Fruit fly (Drosophila melanogaster) whole organism, embryonic: ENCODE results near the gene Shal.
A peak's percentile ranks its signal among the peaks of the same experiment; 100 is the strongest.

ENCODE experiments used
- Atf6 ChIP-seq: fragments of 200-800 bp; sonication (Bioruptor generic); IDR thresholded peaks from 2 replicates; pipeline ENCODE4 v1.3.6; 2022; ENCODE audit warnings: missing biosample characterization, missing genetic modification characterization
- CG10654 ChIP-seq: fragments of 200-800 bp; sonication (Bioruptor generic); optimal IDR thresholded peaks from 2 replicates; lab custom pipeline; 2016; ENCODE audit warnings: missing biosample characterization, missing genetic modification characterization
- CG11560 ChIP-seq: fragments of 200-800 bp; sonication (Bioruptor generic); IDR thresholded peaks from 3 replicates; pipeline ENCODE4 v1.3.6; 2022; ENCODE audit warnings: missing biosample characterization, missing genetic modification characterization
- CG11723 ChIP-seq: fragments of 200-800 bp; sonication (Bioruptor generic); optimal IDR thresholded peaks from 2 replicates; lab custom pipeline; 2017; ENCODE audit warnings: missing biosample characterization, mild to moderate bottlenecking, missing genetic modification characterization
- CG12104 ChIP-seq: fragments of 200-800 bp; sonication (Bioruptor generic); optimal IDR thresholded peaks from 3 replicates; lab custom pipeline; 2016; ENCODE audit warnings: missing biosample characterization, missing genetic modification characterization
- CG13296 ChIP-seq: fragments of 200-800 bp; sonication (Bioruptor generic); optimal IDR thresholded peaks from 3 replicates; lab custom pipeline; 2018; ENCODE audit warnings: missing biosample characterization, mild to moderate bottlenecking, missing genetic modification characterization
- CG14014 ChIP-seq: fragments of 200-800 bp; sonication (Bioruptor generic); IDR thresholded peaks from 2 replicates; pipeline ENCODE4 v1.3.6; 2022; ENCODE audit warnings: missing biosample characterization, missing genetic modification characterization
- CG1603 ChIP-seq: fragments of 200-800 bp; sonication (Bioruptor generic); optimal IDR thresholded peaks from 2 replicates; lab custom pipeline; 2019; ENCODE audit warnings: missing biosample characterization, mild to moderate bottlenecking, missing genetic modification characterization, moderate library complexity
- CG33557 ChIP-seq: fragments of 200-800 bp; sonication (Bioruptor generic); optimal IDR thresholded peaks from 2 replicates; lab custom pipeline; 2019; ENCODE audit warnings: missing biosample characterization, mild to moderate bottlenecking, missing genetic modification characterization, moderate library complexity
- CG3726 ChIP-seq: fragments of 200-800 bp; sonication (Bioruptor generic); IDR thresholded peaks from 3 replicates; pipeline ENCODE4, ENCODE4 v1.3.6; 2022; ENCODE audit warnings: missing biosample characterization, missing genetic modification characterization
- CG43689 ChIP-seq: fragments of 200-800 bp; sonication (Bioruptor generic); IDR thresholded peaks from 2 replicates; pipeline ENCODE4 v1.3.6; 2022; ENCODE audit warnings: missing biosample characterization, missing genetic modification characterization
- CG4617 ChIP-seq: fragments of 200-800 bp; sonication (Bioruptor generic); optimal IDR thresholded peaks from 3 replicates; lab custom pipeline; 2016; ENCODE audit warnings: missing biosample characterization, missing genetic modification characterization, borderline replicate concordance
- CG5953 ChIP-seq: fragments of 200-800 bp; sonication (Bioruptor generic); IDR thresholded peaks from 2 replicates; pipeline ENCODE4 v1.3.6; 2022; ENCODE audit warnings: missing biosample characterization, missing genetic modification characterization
- CG7556 ChIP-seq: fragments of 200-800 bp; sonication (Bioruptor generic); optimal IDR thresholded peaks from 2 replicates; lab custom pipeline; 2017; ENCODE audit warnings: missing biosample characterization, mild to moderate bottlenecking, missing genetic modification characterization
- CG7987 ChIP-seq: fragments of 200-800 bp; sonication (Bioruptor generic); optimal IDR thresholded peaks from 2 replicates; lab custom pipeline; 2018; ENCODE audit warnings: missing biosample characterization, mild to moderate bottlenecking, missing genetic modification characterization, moderate library complexity
- CHES-1-like ChIP-seq: fragments of 200-800 bp; sonication (Bioruptor generic); optimal IDR thresholded peaks from 2 replicates; lab custom pipeline; 2016; ENCODE audit warnings: missing biosample characterization, missing genetic modification characterization
- D19B ChIP-seq: fragments of 200-800 bp; sonication (Bioruptor generic); optimal IDR thresholded peaks from 2 replicates; lab custom pipeline; 2017; ENCODE audit warnings: missing biosample characterization, mild to moderate bottlenecking, missing genetic modification characterization
- Deaf1 ChIP-seq: fragments of 200-800 bp; optimal IDR thresholded peaks from 3 replicates; lab custom pipeline; 2019; ENCODE audit warnings: missing biosample characterization, mild to moderate bottlenecking, missing genetic modification characterization, moderate library complexity
- Dip2 ChIP-seq: fragments of 200-800 bp; sonication (Bioruptor generic); IDR thresholded peaks from 2 replicates; pipeline ENCODE4 v1.3.6; 2022; ENCODE audit warnings: missing biosample characterization, missing genetic modification characterization
- Dip3 ChIP-seq: fragments of 200-800 bp; sonication (Bioruptor generic); optimal IDR thresholded peaks from 3 replicates; lab custom pipeline; 2016; ENCODE audit warnings: missing biosample characterization, missing genetic modification characterization
- Doc2 ChIP-seq: fragments of 200-800 bp; sonication (Bioruptor generic); IDR thresholded peaks from 2 replicates; pipeline ENCODE4 v1.3.6; 2022; ENCODE audit warnings: missing biosample characterization, missing genetic modification characterization
- Eip74EF ChIP-seq, 2 experiments: fragments of 200-800 bp in 1 of 2; fragments of >200 bp in 1 of 2; sonication (Bioruptor generic) in 1 of 2; optimal IDR thresholded peaks; 2 replicates each; lab custom pipeline; 2017 to 2019; ENCODE audit warnings: missing biosample characterization in 2 of 2, missing genetic modification characterization in 2 of 2, mild to moderate bottlenecking in 1 of 2, moderate library complexity in 1 of 2
- HmgD ChIP-seq: fragments of 200-800 bp; sonication (Bioruptor generic); optimal IDR thresholded peaks from 3 replicates; lab custom pipeline; 2016; ENCODE audit warnings: missing biosample characterization, missing genetic modification characterization
- HmgZ ChIP-seq: fragments of 200-800 bp; sonication (Bioruptor generic); optimal IDR thresholded peaks from 2 replicates; lab custom pipeline; 2018; ENCODE audit warnings: missing biosample characterization, mild to moderate bottlenecking, missing genetic modification characterization
- Hsf ChIP-seq: fragments of 200-800 bp; sonication (Bioruptor generic); optimal IDR thresholded peaks from 3 replicates; lab custom pipeline; 2016; ENCODE audit warnings: missing biosample characterization, missing genetic modification characterization
- Mes4 ChIP-seq: fragments of 200-800 bp; sonication (Bioruptor generic); optimal IDR thresholded peaks from 2 replicates; lab custom pipeline; 2016; ENCODE audit warnings: missing biosample characterization, missing genetic modification characterization
- Poxn ChIP-seq: fragments of 200-800 bp; sonication (Bioruptor generic); IDR thresholded peaks from 2 replicates; pipeline ENCODE4 v1.3.6; 2022; ENCODE audit warnings: missing biosample characterization, missing genetic modification characterization
- Sox100B ChIP-seq: fragments of 200-800 bp; sonication (Bioruptor generic); optimal IDR thresholded peaks from 3 replicates; lab custom pipeline; 2018; ENCODE audit warnings: missing biosample characterization, mild to moderate bottlenecking, missing genetic modification characterization
- Stat92E ChIP-seq, 3 experiments: fragments of >200 bp in 2 of 3; fragments of 200-800 bp in 1 of 3; sonication (Bioruptor generic) in 1 of 3; optimal IDR thresholded peaks; 2 replicates each; lab custom pipeline; 2017 to 2019; ENCODE audit warnings: missing biosample characterization in 3 of 3, missing genetic modification characterization in 3 of 3, mild to moderate bottlenecking in 1 of 3, moderate library complexity in 1 of 3
- Usf ChIP-seq: fragments of 200-800 bp; sonication (Bioruptor generic); optimal IDR thresholded peaks from 2 replicates; lab custom pipeline; 2017; ENCODE audit warnings: missing genotype, missing biosample characterization, missing genetic modification characterization
- bcd ChIP-seq: fragments of 200-800 bp; sonication (Bioruptor generic); optimal IDR thresholded peaks from 2 replicates; lab custom pipeline; 2017; ENCODE audit warnings: missing biosample characterization, mild to moderate bottlenecking, missing genetic modification characterization
- caup ChIP-seq: fragments of 200-800 bp; sonication (Bioruptor generic); optimal IDR thresholded peaks from 3 replicates; lab custom pipeline; 2017; ENCODE audit warnings: missing biosample characterization, mild to moderate bottlenecking, missing genetic modification characterization, moderate library complexity; ENCODE audit not compliant: severe bottlenecking
- corto ChIP-seq: fragments of 200-800 bp; sonication (Bioruptor generic); optimal IDR thresholded peaks from 2 replicates; lab custom pipeline; 2016; ENCODE audit warnings: missing biosample characterization, mild to moderate bottlenecking, missing genetic modification characterization, moderate library complexity
- dpn ChIP-seq, 2 experiments: fragments of 200-800 bp; sonication (Bioruptor generic); optimal IDR thresholded peaks; 3 replicates each; lab custom pipeline; 2016; ENCODE audit warnings: missing biosample characterization in 2 of 2, missing genetic modification characterization in 2 of 2
- dysf ChIP-seq: fragments of 200-800 bp; sonication (Bioruptor generic); IDR thresholded peaks from 3 replicates; pipeline ENCODE4 v1.3.6; 2022; ENCODE audit warnings: missing biosample characterization, missing genetic modification characterization
- emc ChIP-seq: fragments of 200-800 bp; sonication (Bioruptor generic); optimal IDR thresholded peaks from 2 replicates; lab custom pipeline; 2016; ENCODE audit warnings: missing biosample characterization, missing genetic modification characterization
- ewg ChIP-seq: fragments of 200-800 bp; sonication (Bioruptor generic); optimal IDR thresholded peaks from 3 replicates; lab custom pipeline; 2017; ENCODE audit warnings: mild to moderate bottlenecking, missing biosample characterization, missing genetic modification reagents, missing genetic modification characterization
- exex ChIP-seq: fragments of 200-800 bp; sonication (Bioruptor generic); optimal IDR thresholded peaks from 4 replicates; lab custom pipeline; 2018; ENCODE audit warnings: missing biosample characterization, mild to moderate bottlenecking, missing genetic modification characterization, moderate library complexity
- ham ChIP-seq: fragments of 200-800 bp; sonication (Bioruptor generic); IDR thresholded peaks from 2 replicates; pipeline ENCODE4 v1.3.6; 2022; ENCODE audit warnings: missing biosample characterization, missing genetic modification characterization
- mam ChIP-seq: fragments of 200-800 bp; sonication (Bioruptor generic); optimal IDR thresholded peaks from 3 replicates; lab custom pipeline; 2016; ENCODE audit warnings: missing biosample characterization, missing genetic modification characterization
- nerfin-1 ChIP-seq: fragments of 200-800 bp; sonication (Bioruptor generic); optimal IDR thresholded peaks from 3 replicates; lab custom pipeline; 2019; ENCODE audit warnings: missing biosample characterization, mild to moderate bottlenecking, missing genetic modification characterization, moderate library complexity
- otp ChIP-seq: fragments of 200-800 bp; sonication (Bioruptor generic); IDR thresholded peaks from 3 replicates; pipeline ENCODE4, ENCODE4 v1.3.6; 2022; ENCODE audit warnings: missing biosample characterization, missing genetic modification characterization
- pan ChIP-seq, 4 experiments: fragments of >200 bp in 3 of 4; fragments of 200-800 bp in 1 of 4; sonication (Bioruptor generic) in 1 of 4; optimal IDR thresholded peaks in 3 of 4; IDR thresholded peaks in 1 of 4; 2 replicates each; pipeline versions ENCODE4 v1.3.6 to Lab custom; 2017 to 2022; ENCODE audit warnings: missing biosample characterization in 2 of 4, missing genetic modification characterization in 2 of 4, mixed read lengths in 1 of 4
- pita ChIP-seq: fragments of 200-800 bp; sonication (Bioruptor generic); optimal IDR thresholded peaks from 2 replicates; lab custom pipeline; 2017; ENCODE audit warnings: missing biosample characterization, mild to moderate bottlenecking, missing genetic modification characterization
- pnt ChIP-seq: fragments of 200-800 bp; sonication (Bioruptor generic); optimal IDR thresholded peaks from 3 replicates; lab custom pipeline; 2016; ENCODE audit warnings: missing biosample characterization, missing genetic modification characterization
- run ChIP-seq: fragments of 200-800 bp; sonication (Bioruptor generic); optimal IDR thresholded peaks from 3 replicates; lab custom pipeline; 2018; ENCODE audit warnings: missing biosample characterization, mild to moderate bottlenecking, missing genetic modification characterization
- sim ChIP-seq: fragments of 200-800 bp; sonication (Bioruptor generic); IDR thresholded peaks from 2 replicates; pipeline ENCODE4 v1.3.6; 2022; ENCODE audit warnings: missing biosample characterization, missing genetic modification characterization
- so ChIP-seq: fragments of 200-800 bp; sonication (Bioruptor generic); IDR thresholded peaks from 3 replicates; pipeline ENCODE4 v1.3.6; 2022; ENCODE audit warnings: missing biosample characterization, missing genetic modification characterization
- sob ChIP-seq: fragments of 200-800 bp; sonication (Bioruptor generic); IDR thresholded peaks from 2 replicates; pipeline ENCODE4 v1.3.6; 2022; ENCODE audit warnings: missing biosample characterization, missing genetic modification characterization
- tio ChIP-seq: fragments of 200-800 bp; sonication (Bioruptor generic); optimal IDR thresholded peaks from 2 replicates; lab custom pipeline; 2017; ENCODE audit warnings: missing biosample characterization, missing genetic modification characterization, inconsistent platforms

Gene Shal

dm6 chr3L:19612172-19612571 lies 27.8 kb upstream of the Shal start, which contains the start of the genes Lon and PIG-F (continued):
- TF ChIP-seq Stat92E (GFP tag; optimal IDR thresholded peaks at IDR 0.05; lab: Kevin White, UChicago), result peak in 1 of 3 experiments; percentile 95
- peak; percentile 99 for TF ChIP-seq caup
- TF ChIP-seq pnt (GFP tag; lab: Kevin White, UChicago), result peak; percentile 98
- peak; percentile 97 for TF ChIP-seq D19B (GFP tag; lab: Kevin White, UChicago)
- peak; percentile 100 for TF ChIP-seq CG4617 (GFP tag; lab: Kevin White, UChicago)
- peak; percentile 99 for TF ChIP-seq mam (GFP tag; lab: Kevin White, UChicago)
- peak; percentile 94 for TF ChIP-seq CG43689 (GFP tag; lab: Robert Waterston, UW)
- TF ChIP-seq sim, result peak; percentile 94
- no peak for TF ChIP-seq pita (GFP tag; lab: Kevin White, UChicago)
- TF ChIP-seq so (GFP tag; lab: Robert Waterston, UW), result peak; percentile 98
- peak; percentile 98 for TF ChIP-seq ewg (GFP tag; lab: Kevin White, UChicago)
- peak; percentile 99 for TF ChIP-seq CG14014 (GFP tag; lab: Robert Waterston, UW)
- peak; percentile 99 for TF ChIP-seq CG13296 (GFP tag; lab: Kevin White, UChicago)
- TF ChIP-seq Sox100B (GFP tag; lab: Kevin White, UChicago), result peak; percentile 100
- TF ChIP-seq Atf6 (GFP tag; lab: Robert Waterston, UW), result peak; percentile 98
- peak; percentile 99 for TF ChIP-seq Usf
- TF ChIP-seq dysf (GFP tag; lab: Robert Waterston, UW), result peak; percentile 99
- TF ChIP-seq nerfin-1 (tag; lab: Kevin White, UChicago), result peak; percentile 99
- TF ChIP-seq CG10654 (GFP tag; lab: Kevin White, UChicago), result peak; percentile 99
- peak; percentile 97 for TF ChIP-seq run (tag; lab: Kevin White, UChicago)
- TF ChIP-seq HmgD, result peak; percentile 97
- TF ChIP-seq Mes4 (GFP tag; lab: Kevin White, UChicago), result peak; percentile 96
- TF ChIP-seq Deaf1, result peak; percentile 88
- TF ChIP-seq sob (GFP tag; lab: Robert Waterston, UW), result peak; percentile 99
- peak; percentile 95 for TF ChIP-seq emc (GFP tag; lab: Kevin White, UChicago)
- TF ChIP-seq Dip2 (GFP tag; lab: Robert Waterston, UW), result peak; percentile 79
- peak; percentile 96 for TF ChIP-seq corto (GFP tag; lab: Kevin White, UChicago)
- TF ChIP-seq Hsf (GFP tag; lab: Kevin White, UChicago), result peak; percentile 99
- peak; percentile 98 for TF ChIP-seq Dip3 (GFP tag; lab: Kevin White, UChicago)
- peak; percentile 97 for TF ChIP-seq CHES-1-like
- TF ChIP-seq CG12104 (GFP tag; lab: Kevin White, UChicago), result peak; percentile 99
- TF ChIP-seq Poxn (GFP tag; lab: Robert Waterston, UW), result peak; percentile 97
- TF ChIP-seq CG7556, result peak; percentile 99
- peak; percentile 97 for TF ChIP-seq CG3726 (GFP tag; lab: Robert Waterston, UW)
- TF ChIP-seq CG11560 (tag; lab: Robert Waterston, UW), result peak; percentile 94
- peak in 1 of 2 experiments; percentile 97 for TF ChIP-seq Eip74EF (GFP tag; optimal IDR thresholded peaks at IDR 0.05; lab: Kevin White, UChicago)
- TF ChIP-seq exex (tag; lab: Kevin White, UChicago), result peak; percentile 93
- peak; percentile 94 for TF ChIP-seq CG7987 (GFP tag; lab: Kevin White, UChicago)
- TF ChIP-seq CG1603 (tag; lab: Kevin White, UChicago), result no peak
- TF ChIP-seq ham (GFP tag; lab: Robert Waterston, UW), result peak; percentile 93
- peak; percentile 99 for TF ChIP-seq bcd
- peak; percentile 96 for TF ChIP-seq otp (GFP tag; lab: Robert Waterston, UW)
- peak; percentile 100 for TF ChIP-seq CG33557
- TF ChIP-seq pan (optimal IDR thresholded peaks at IDR 0.05; lab: Kevin White, UChicago), result no peak
- peak in 1 of 2 experiments; percentile 99 for TF ChIP-seq pan (GFP tag; optimal IDR thresholded peaks at IDR 0.05 in 1 of 2, IDR thresholded peaks at IDR 0.05 in 1 of 2)
- TF ChIP-seq CG5953, result peak; percentile 95
- TF ChIP-seq dpn (GFP tag; optimal IDR thresholded peaks at IDR 0.05; lab: Kevin White, UChicago), result peak; percentile 99
- TF ChIP-seq Doc2 (GFP tag; lab: Robert Waterston, UW), result peak; percentile 96
- TF ChIP-seq CG11723 (GFP tag; lab: Kevin White, UChicago), result peak; percentile 99
- peak; percentile 100 for TF ChIP-seq tio (GFP tag; lab: Kevin White, UChicago)
- peak; percentile 98 for TF ChIP-seq HmgZ (tag; lab: Kevin White, UChicago)
